Worm (Caenorhabditis elegans): ENCODE results near the gene B0252.1.

DNA sequence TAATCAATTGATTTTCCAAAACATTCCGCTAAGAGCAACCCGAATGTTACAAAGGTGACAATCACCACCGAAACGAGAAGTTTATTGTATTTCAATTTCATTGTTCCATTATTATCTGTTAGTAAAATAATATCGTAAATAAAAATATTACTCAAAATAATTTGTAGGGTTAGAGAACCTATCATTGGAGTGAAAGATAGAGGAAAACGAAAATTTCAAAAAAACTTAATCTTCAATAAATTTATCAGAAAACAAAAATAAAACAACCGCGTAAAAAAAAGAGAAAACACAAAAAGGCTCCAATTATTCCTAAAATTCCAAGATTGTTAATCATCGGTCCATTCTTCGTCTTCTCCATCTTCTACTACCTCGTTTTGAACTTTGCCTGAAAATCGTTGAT lies 46.1 kb downstream of the B0252.1 start, which contains the start of gene tra-2:
- TF ChIP-seq unc-62 (GFP tag; optimal IDR thresholded peaks at IDR 0.05 in 1 of 2) (no peak), unc-62 (tag; optimal IDR thresholded peaks at IDR 0.05) (no peak), nhr-237 (tag; optimal IDR thresholded peaks at IDR 0.05) (no peak), lsy-2 (tag; optimal IDR thresholded peaks at IDR 0.05) (no peak), nhr-11 (tag; optimal IDR thresholded peaks at IDR 0.05) (no peak)
